Worm (Caenorhabditis elegans) whole organism, L2 larva: ENCODE measurements around the gene exos-8.
A peak's percentile ranks its signal among the peaks of the same experiment; 100 is the strongest.

Experiments used
- C34F6.9 ChIP-seq: fragments of 150-350 bp; optimal IDR thresholded peaks from 2 replicates; lab custom pipeline; 2014; ENCODE audit warnings: missing biosample characterization, missing genetic modification characterization
- R02D3.7 ChIP-seq: fragments of 150-350 bp; optimal IDR thresholded peaks from 2 replicates; lab custom pipeline; 2014; ENCODE audit warnings: missing biosample characterization, missing genetic modification characterization
- Y55F3AM.14 ChIP-seq: fragments of 200-800 bp; sonication (Bioruptor generic); optimal IDR thresholded peaks from 2 replicates; lab custom pipeline; 2018; ENCODE audit warnings: mild to moderate bottlenecking, missing genetic modification characterization, missing compliant biosample characterization
- ZK546.5 ChIP-seq: sonication (generic microtip); optimal IDR thresholded peaks from 2 replicates; lab custom pipeline; 2017; ENCODE audit warnings: missing biosample characterization, missing genetic modification characterization
- alr-1 ChIP-seq: fragments of 150-350 bp; optimal IDR thresholded peaks from 2 replicates; lab custom pipeline; 2014; ENCODE audit warnings: missing biosample characterization, missing genetic modification characterization
- ama-1 ChIP-seq: fragments of 150-350 bp; optimal IDR thresholded peaks from 2 replicates; lab custom pipeline; 2018; ENCODE audit warnings: inconsistent platforms
- blmp-1 ChIP-seq: sonication (generic microtip); optimal IDR thresholded peaks from 2 replicates; lab custom pipeline; 2017; ENCODE audit warnings: missing genetic modification characterization, mild to moderate bottlenecking, missing compliant biosample characterization, antibody characterized with exemption, moderate library complexity; ENCODE audit not compliant: insufficient read depth
- crh-2 ChIP-seq: sonication (generic microtip); optimal IDR thresholded peaks from 2 replicates; lab custom pipeline; 2017; ENCODE audit warnings: missing biosample characterization, missing genetic modification characterization
- egl-27 ChIP-seq: sonication (generic microtip); optimal IDR thresholded peaks from 3 replicates; lab custom pipeline; 2017; ENCODE audit warnings: missing biosample characterization, missing genetic modification reagents, missing genetic modification characterization
- elt-1 ChIP-seq: fragments of 150-350 bp; optimal IDR thresholded peaks from 2 replicates; lab custom pipeline; 2014; ENCODE audit warnings: missing biosample characterization, missing genetic modification characterization
- fos-1 ChIP-seq: fragments of 150-350 bp; optimal IDR thresholded peaks from 2 replicates; lab custom pipeline; 2014; ENCODE audit warnings: missing biosample characterization, missing genetic modification characterization
- gmeb-1 ChIP-seq: fragments of 150-350 bp; optimal IDR thresholded peaks from 2 replicates; lab custom pipeline; 2014; ENCODE audit warnings: missing biosample characterization, missing genetic modification characterization
- lin-13 ChIP-seq: fragments of 150-350 bp; optimal IDR thresholded peaks from 2 replicates; lab custom pipeline; 2014; ENCODE audit warnings: missing biosample characterization, missing genetic modification reagents, missing genetic modification characterization
- lin-39 ChIP-seq: fragments of 150-350 bp; optimal IDR thresholded peaks from 2 replicates; lab custom pipeline; 2014; ENCODE audit warnings: missing biosample characterization, missing genetic modification reagents, missing genetic modification characterization
- lsy-2 ChIP-seq, 2 experiments: fragments of 150-350 bp in 1 of 2; sonication (generic microtip) in 1 of 2; optimal IDR thresholded peaks; 2 replicates each; lab custom pipeline; 2014 to 2017; ENCODE audit warnings: missing biosample characterization in 2 of 2, missing genetic modification characterization in 2 of 2
- mab-5 ChIP-seq: fragments of 150-350 bp; optimal IDR thresholded peaks from 2 replicates; lab custom pipeline; 2014; ENCODE audit warnings: missing biosample characterization, missing genetic modification characterization
- mbf-1 ChIP-seq: sonication (generic microtip); optimal IDR thresholded peaks from 2 replicates; lab custom pipeline; 2017; ENCODE audit warnings: missing biosample characterization, missing genetic modification characterization
- mdl-1 ChIP-seq, 2 experiments: fragments of 150-350 bp in 1 of 2; sonication (generic microtip) in 1 of 2; optimal IDR thresholded peaks; 2 replicates each; lab custom pipeline; 2017; ENCODE audit warnings: missing biosample characterization in 2 of 2, missing genetic modification characterization in 2 of 2
- nhr-11 ChIP-seq: fragments of 150-350 bp; optimal IDR thresholded peaks from 2 replicates; lab custom pipeline; 2014; ENCODE audit warnings: missing biosample characterization, missing genetic modification characterization
- nhr-129 ChIP-seq: fragments of 150-350 bp; optimal IDR thresholded peaks from 2 replicates; lab custom pipeline; 2014; ENCODE audit warnings: missing biosample characterization, missing genetic modification characterization
- nhr-23 ChIP-seq: fragments of 150-350 bp; optimal IDR thresholded peaks from 2 replicates; lab custom pipeline; 2014; ENCODE audit warnings: missing biosample characterization, missing genetic modification reagents, missing genetic modification characterization
- nhr-25 ChIP-seq: fragments of 150-350 bp; sonication (generic microtip); optimal IDR thresholded peaks from 3 replicates; lab custom pipeline; 2014; ENCODE audit warnings: missing biosample characterization, missing genetic modification characterization
- nhr-6 ChIP-seq: fragments of 150-350 bp; optimal IDR thresholded peaks from 2 replicates; lab custom pipeline; 2014; ENCODE audit warnings: missing biosample characterization, missing genetic modification characterization
- peb-1 ChIP-seq: fragments of 150-350 bp; optimal IDR thresholded peaks from 2 replicates; lab custom pipeline; 2014; ENCODE audit warnings: missing biosample characterization, missing genetic modification characterization
- sem-4 ChIP-seq: fragments of 150-350 bp; optimal IDR thresholded peaks from 2 replicates; lab custom pipeline; 2014; ENCODE audit warnings: missing biosample characterization, missing genetic modification reagents, missing genetic modification characterization
- skn-1 ChIP-seq: sonication (generic microtip); optimal IDR thresholded peaks from 2 replicates; lab custom pipeline; 2017; ENCODE audit warnings: missing biosample characterization, missing genetic modification characterization
- sma-3 ChIP-seq: sonication (generic microtip); optimal IDR thresholded peaks from 2 replicates; lab custom pipeline; 2016; ENCODE audit warnings: missing genetic modification reagents, missing genetic modification characterization, missing compliant biosample characterization
- unc-39 ChIP-seq: fragments of 150-350 bp; optimal IDR thresholded peaks from 2 replicates; lab custom pipeline; 2014; ENCODE audit warnings: missing biosample characterization, missing genetic modification characterization
- ztf-11 ChIP-seq: sonication (generic microtip); optimal IDR thresholded peaks from 2 replicates; lab custom pipeline; 2017; ENCODE audit warnings: missing biosample characterization, missing genetic modification characterization
- ztf-4 ChIP-seq: fragments of 150-350 bp; optimal IDR thresholded peaks from 2 replicates; lab custom pipeline; 2014; ENCODE audit warnings: missing biosample characterization, missing genetic modification characterization

exos-8 gene

ce11 chrII:6750929-6751328 lies 9.4 kb downstream of the exos-8 start, which contains the start of gene F41G3.20:
Gene F41G3.20, minus strand, starts transcription at chrII:6751029.
- TF ChIP-seq alr-1 (tag; lab: Kevin White, UChicago), result no peak
- TF ChIP-seq nhr-11, result no peak
- no peak for TF ChIP-seq mab-5
- TF ChIP-seq R02D3.7 (tag; lab: Kevin White, UChicago), result no peak
- no peak for TF ChIP-seq nhr-129
- TF ChIP-seq skn-1 (tag; lab: Kevin White, UChicago), result no peak
- no peak for TF ChIP-seq unc-39 (tag; lab: Kevin White, UChicago)
- no peak for TF ChIP-seq C34F6.9
- TF ChIP-seq mdl-1 (tag; optimal IDR thresholded peaks at IDR 0.05; lab: Kevin White, UChicago), result no peak
- no peak for TF ChIP-seq gmeb-1 (tag; lab: Kevin White, UChicago)
- no peak for TF ChIP-seq mbf-1 (tag; lab: Kevin White, UChicago)
- no peak for TF ChIP-seq lin-39 (tag; lab: Kevin White, UChicago)
- no peak for TF ChIP-seq lin-13 (GFP tag; lab: Kevin White, UChicago)

- TF ChIP-seq nhr-23 (tag; lab: Kevin White, UChicago) (no peak), elt-1 (tag; lab: Kevin White, UChicago) (no peak), nhr-6 (no peak), peb-1 (tag; lab: Kevin White, UChicago) (no peak), blmp-1 (no peak)
- TF ChIP-seq, all 48 proteins: peak for 0
Measured at ce11 chrII:6752027-6752426, 10.5 kb downstream of the exos-8 start, which contains the start of gene F41G3.19. Gene F41G3.19, minus strand, starts transcription at chrII:6752127.

- no peak for TF ChIP-seq Y55F3AM.14
- TF ChIP-seq egl-27, result no peak
- TF ChIP-seq nhr-11, result no peak
- TF ChIP-seq peb-1 (tag; lab: Kevin White, UChicago), result no peak
- no peak for TF ChIP-seq gmeb-1 (tag; lab: Kevin White, UChicago)
- no peak for TF ChIP-seq lin-13 (GFP tag; lab: Kevin White, UChicago)
- no peak for TF ChIP-seq lsy-2 (tag; optimal IDR thresholded peaks at IDR 0.05; lab: Kevin White, UChicago)
Measured at ce11 chrII:6752850-6753249, 11.4 kb downstream of the exos-8 start, which contains the start of gene F41G3.21. Gene F41G3.21, minus strand, starts transcription at chrII:6752950.

- TF ChIP-seq ZK546.5 (tag; lab: Kevin White, UChicago) (no peak), fos-1 (tag; lab: Kevin White, UChicago) (no peak), sem-4 (no peak), C34F6.9 (no peak)
- TF ChIP-seq, all 48 proteins: peak for 0
Measured at ce11 chrII:6754671-6755224, 13.3 kb downstream of the exos-8 start, which contains the start of the genes srx-95 and fis-1. Gene srx-95, minus strand, starts transcription at chrII:6754771. Gene fis-1, plus strand, starts transcription at chrII:6755174.

ce11 chrII:6756232-6756631 lies 14.7 kb downstream of the exos-8 start, which contains the start of gene F41G3.3:
Gene F41G3.3, plus strand, starts transcription at chrII:6756532.
- TF ChIP-seq ztf-4 (tag; lab: Kevin White, UChicago) (no peak), sma-3 (GFP tag; lab: Kevin White, UChicago) (no peak), ama-1 (no peak), mbf-1 (tag; lab: Kevin White, UChicago) (no peak), egl-27 (no peak), sem-4 (no peak), alr-1 (tag; lab: Kevin White, UChicago) (no peak), gmeb-1 (tag; lab: Kevin White, UChicago) (no peak), skn-1 (tag; lab: Kevin White, UChicago) (no peak), nhr-25 (no peak), ztf-11 (tag; lab: Kevin White, UChicago) (no peak), unc-39 (tag; lab: Kevin White, UChicago) (no peak), C34F6.9 (no peak), crh-2 (no peak)

- TF ChIP-seq blmp-1 (no peak), sem-4 (no peak)
Measured at ce11 chrII:6764734-6765133, 23.2 kb downstream of the exos-8 start, which contains the start of gene nlp-50. Gene nlp-50, plus strand, starts transcription at chrII:6765034.

ce11 chrII:6768014-6768413 lies 26.5 kb downstream of the exos-8 start, which contains the start of gene F41G3.18:
Gene F41G3.18, plus strand, starts transcription at chrII:6768314.
- no peak for TF ChIP-seq mdl-1 (tag; optimal IDR thresholded peaks at IDR 0.05; lab: Kevin White, UChicago)
- peak; percentile 35 for TF ChIP-seq fos-1 (tag; lab: Kevin White, UChicago)
- no peak for TF ChIP-seq ztf-11 (tag; lab: Kevin White, UChicago)
